Worm (Caenorhabditis elegans) whole organism, L2 larva: ENCODE results near the gene F58B4.3.

Experiments
- ZK546.5 ChIP-seq: sonication (generic microtip); optimal IDR thresholded peaks from 2 replicates; lab custom pipeline; 2017; ENCODE audit warnings: missing biosample characterization, missing genetic modification characterization
- aly-2 ChIP-seq: fragments of 150-350 bp; optimal IDR thresholded peaks from 2 replicates; lab custom pipeline; 2014; ENCODE audit warnings: missing biosample characterization, missing genetic modification characterization
- ama-1 ChIP-seq: fragments of 150-350 bp; optimal IDR thresholded peaks from 2 replicates; lab custom pipeline; 2018; ENCODE audit warnings: inconsistent platforms
- ceh-82 ChIP-seq: fragments of 150-350 bp; optimal IDR thresholded peaks from 2 replicates; lab custom pipeline; 2014; ENCODE audit warnings: missing biosample characterization, missing genetic modification characterization
- egl-27 ChIP-seq: sonication (generic microtip); optimal IDR thresholded peaks from 3 replicates; lab custom pipeline; 2017; ENCODE audit warnings: missing biosample characterization, missing genetic modification reagents, missing genetic modification characterization
- elt-3 ChIP-seq: sonication (generic microtip); optimal IDR thresholded peaks from 2 replicates; lab custom pipeline; 2017; ENCODE audit warnings: missing biosample characterization, missing genetic modification characterization
- lin-39 ChIP-seq: fragments of 150-350 bp; optimal IDR thresholded peaks from 2 replicates; lab custom pipeline; 2014; ENCODE audit warnings: missing biosample characterization, missing genetic modification reagents, missing genetic modification characterization
- lsy-2 ChIP-seq, 2 experiments: fragments of 150-350 bp in 1 of 2; sonication (generic microtip) in 1 of 2; optimal IDR thresholded peaks; 2 replicates each; lab custom pipeline; 2014 to 2017; ENCODE audit warnings: missing biosample characterization in 2 of 2, missing genetic modification characterization in 2 of 2
- mdl-1 ChIP-seq, 2 experiments: fragments of 150-350 bp in 1 of 2; sonication (generic microtip) in 1 of 2; optimal IDR thresholded peaks; 2 replicates each; lab custom pipeline; 2017; ENCODE audit warnings: missing biosample characterization in 2 of 2, missing genetic modification characterization in 2 of 2
- nhr-11 ChIP-seq: fragments of 150-350 bp; optimal IDR thresholded peaks from 2 replicates; lab custom pipeline; 2014; ENCODE audit warnings: missing biosample characterization, missing genetic modification characterization
- nhr-6 ChIP-seq: fragments of 150-350 bp; optimal IDR thresholded peaks from 2 replicates; lab custom pipeline; 2014; ENCODE audit warnings: missing biosample characterization, missing genetic modification characterization
- nhr-77 ChIP-seq: fragments of 150-350 bp; optimal IDR thresholded peaks from 2 replicates; lab custom pipeline; 2014; ENCODE audit warnings: missing biosample characterization, missing genetic modification characterization
- unc-62 ChIP-seq: fragments of 150-350 bp; optimal IDR thresholded peaks from 2 replicates; lab custom pipeline; 2014; ENCODE audit warnings: missing biosample characterization, missing genetic modification reagents, missing genetic modification characterization

- TF ChIP-seq aly-2 (tag; lab: Kevin White, UChicago) = no peak
- TF ChIP-seq ceh-82 (tag; lab: Kevin White, UChicago) = no peak
- no peak for TF ChIP-seq mdl-1 (tag; optimal IDR thresholded peaks at IDR 0.05; lab: Kevin White, UChicago)
- no peak for TF ChIP-seq ZK546.5
- no peak for TF ChIP-seq ama-1
- TF ChIP-seq nhr-77 = no peak
- no peak for TF ChIP-seq elt-3 (tag; lab: Kevin White, UChicago)
- TF ChIP-seq lsy-2 (tag; optimal IDR thresholded peaks at IDR 0.05; lab: Kevin White, UChicago) = no peak
- no peak for TF ChIP-seq egl-27 (tag; lab: Kevin White, UChicago)
- no peak for TF ChIP-seq lin-39 (tag; lab: Kevin White, UChicago)
- TF ChIP-seq unc-62 (GFP tag; lab: Kevin White, UChicago) = no peak
- no peak for TF ChIP-seq nhr-6
- no peak for TF ChIP-seq nhr-11 (tag; lab: Kevin White, UChicago)
These were observed 40.6 kb upstream of the F58B4.3 start, which contains the start of gene F32D8.11 for ce11 chrV:10889036-10889435.
